Worm (Caenorhabditis elegans) whole organism, late embryonic: Measurements from ENCODE around the gene B0496.11.

Source experiments
- F13H6.1 ChIP-seq: sonication (generic microtip); optimal IDR thresholded peaks from 2 replicates; lab custom pipeline; 2016; ENCODE audit warnings: missing genetic modification characterization, missing compliant biosample characterization
- K02D7.2 ChIP-seq: sonication (generic microtip); optimal IDR thresholded peaks from 2 replicates; lab custom pipeline; 2017; ENCODE audit warnings: mild to moderate bottlenecking, missing genetic modification characterization, missing compliant biosample characterization
- ama-1 ChIP-seq: fragments of 150-350 bp; optimal IDR thresholded peaks from 2 replicates; lab custom pipeline; 2014
- ceh-19 ChIP-seq: fragments of 200-800 bp; sonication (Bioruptor generic); optimal IDR thresholded peaks from 2 replicates; lab custom pipeline; 2018; ENCODE audit warnings: mild to moderate bottlenecking, missing genetic modification characterization, missing compliant biosample characterization
- che-1 ChIP-seq: sonication (generic microtip); optimal IDR thresholded peaks from 2 replicates; lab custom pipeline; 2016; ENCODE audit warnings: mild to moderate bottlenecking, missing genetic modification characterization, missing compliant biosample characterization
- dve-1 ChIP-seq: sonication (generic microtip); optimal IDR thresholded peaks from 2 replicates; lab custom pipeline; 2017; ENCODE audit warnings: antibody characterized with exemption, mild to moderate bottlenecking, missing genetic modification characterization, missing compliant biosample characterization
- fkh-10 ChIP-seq: fragments of 150-350 bp; optimal IDR thresholded peaks from 2 replicates; lab custom pipeline; 2014; ENCODE audit warnings: missing biosample characterization, missing genetic modification reagents, missing genetic modification characterization
- lim-6 ChIP-seq: sonication (generic microtip); optimal IDR thresholded peaks from 2 replicates; lab custom pipeline; 2016; ENCODE audit warnings: missing genetic modification characterization, missing compliant biosample characterization
- lin-11 ChIP-seq: fragments of 200-800 bp; sonication (Bioruptor generic); optimal IDR thresholded peaks from 2 replicates; lab custom pipeline; 2018; ENCODE audit warnings: mild to moderate bottlenecking, missing genetic modification characterization, missing compliant biosample characterization
- nhr-11 ChIP-seq: fragments of 150-350 bp; optimal IDR thresholded peaks from 2 replicates; lab custom pipeline; 2014; ENCODE audit warnings: missing biosample characterization, missing genetic modification characterization
- pha-4 ChIP-seq: fragments of 150-350 bp; optimal IDR thresholded peaks from 2 replicates; lab custom pipeline; 2018; ENCODE audit warnings: missing biosample characterization, missing genetic modification reagents, missing genetic modification characterization
- rnt-1 ChIP-seq: sonication (generic microtip); optimal IDR thresholded peaks from 2 replicates; lab custom pipeline; 2016; ENCODE audit warnings: missing genetic modification characterization, missing compliant biosample characterization

- TF ChIP-seq che-1 (tag; lab: Kevin White, UChicago) (no peak), rnt-1 (tag; lab: Kevin White, UChicago) (no peak), pha-4 (tag; lab: Kevin White, UChicago) (no peak), K02D7.2 (tag; lab: Kevin White, UChicago) (no peak), dve-1 (no peak), lin-11 (tag; lab: Kevin White, UChicago) (no peak), ama-1 (lab: Kevin White, UChicago) (no peak), fkh-10 (GFP tag; lab: Kevin White, UChicago) (no peak), ceh-19 (GFP tag; lab: Kevin White, UChicago) (no peak), F13H6.1 (no peak), nhr-11 (tag; lab: Kevin White, UChicago) (no peak), lim-6 (tag; lab: Kevin White, UChicago) (no peak)
These were observed 44.9 kb downstream of the B0496.11 start, which contains the start of gene mob-3 for ce11 chrIV:7388843-7389242.
